Fruit fly (Drosophila melanogaster) Kc167 (cell line): Measurements from ENCODE around the gene CG13108.

ENCODE experiments used
- Sin3A ChIP-seq: fragments of >200 bp; optimal IDR thresholded peaks from 2 replicates; lab custom pipeline; 2018; ENCODE audit warnings: missing external identifiers
- psq ChIP-seq: fragments of >200 bp; optimal IDR thresholded peaks from 2 replicates; lab custom pipeline; 2017; ENCODE audit warnings: missing external identifiers
- ttk ChIP-seq: sonication (Bioruptor generic); optimal IDR thresholded peaks from 2 replicates; lab custom pipeline; 2017; ENCODE audit warnings: missing external identifiers

- TF ChIP-seq Sin3A (no peak), psq (no peak), ttk (lab: Kevin White, UChicago) (no peak)
Measured at dm6 chr2L:9140945-9141440, 23.0 kb upstream of the CG13108 start.
